Worm (Caenorhabditis elegans): ENCODE results near the gene oac-39.

DNA sequence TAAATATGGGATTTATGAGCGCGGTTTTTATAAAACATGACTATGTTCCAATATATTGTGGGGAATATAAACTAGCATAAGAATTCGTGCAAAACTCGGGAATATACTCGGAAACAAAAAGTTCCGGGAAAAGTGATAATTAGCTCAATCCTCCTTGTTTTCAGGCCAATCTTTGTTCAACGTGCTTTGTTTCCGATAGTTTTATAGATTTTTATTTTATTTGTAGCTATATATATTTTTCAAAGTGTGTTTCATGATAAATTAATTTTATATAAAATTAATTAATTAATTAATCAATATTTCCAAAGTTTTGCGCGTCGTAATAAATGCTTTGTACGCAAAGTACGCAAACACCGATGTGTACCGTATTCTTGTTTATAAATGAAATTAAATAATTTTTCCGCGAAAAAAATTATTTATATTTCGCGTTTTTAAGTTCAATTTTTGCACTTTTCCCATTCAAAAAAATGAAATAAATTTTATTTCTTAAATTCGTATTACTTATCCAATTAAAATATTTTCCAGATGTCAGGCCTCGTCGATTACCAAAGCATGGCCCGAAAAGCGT, 46.0 kb upstream of the oac-39 start, which contains the start of gene F33E11.2:
- TF ChIP-seq snpc-4 (tag; optimal IDR thresholded peaks at IDR 0.05) (no peak), tbx-2 (tag; optimal IDR thresholded peaks at IDR 0.05) (no peak), ZK546.5 (tag; optimal IDR thresholded peaks at IDR 0.05) (no peak), mdl-1 (tag; optimal IDR thresholded peaks at IDR 0.05) (no peak), elt-1 (tag; optimal IDR thresholded peaks at IDR 0.05) (no peak)

Data from whole organism, L3 larva.